Worm (Caenorhabditis elegans): ENCODE results near the gene ZC84.1.

ZC84.1 gene

ce11 chrIII:9236228-9236627 lies 30.1 kb upstream of the ZC84.1 start, which contains the start of gene T23G5.2:
Gene T23G5.2, minus strand, starts transcription at chrIII:9236328.
- TF ChIP-seq F39B2.1 (GFP tag; IDR thresholded peaks at IDR 0.05) (no peak), F49E8.2 (tag; optimal IDR thresholded peaks at IDR 0.05; ENCODE audit: insufficient read depth) (no peak)

ce11 chrIII:9231173-9231572 lies 25.1 kb upstream of the ZC84.1 start, which contains the start of gene T23G5.3:
Gene T23G5.3, minus strand, starts transcription at chrIII:9231273.
- TF ChIP-seq chd-7 (tag; optimal IDR thresholded peaks at IDR 0.05) (no peak), K12H6.12 (tag; optimal IDR thresholded peaks at IDR 0.05) (no peak), B0035.1 (tag; optimal IDR thresholded peaks at IDR 0.05) (no peak), K11D2.4 (GFP tag; IDR thresholded peaks at IDR 0.05) (no peak)

- no peak for TF ChIP-seq F57C9.4 (tag; optimal IDR thresholded peaks at IDR 0.05)
- TF ChIP-seq cebp-2 (GFP tag; IDR thresholded peaks at IDR 0.05), result no peak
- TF ChIP-seq fkh-3 (tag; optimal IDR thresholded peaks at IDR 0.05), result no peak
- no peak for TF ChIP-seq unc-62 (GFP tag; optimal IDR thresholded peaks at IDR 0.05)
- no peak for TF ChIP-seq C06A6.2 (GFP tag; conservative IDR thresholded peaks at IDR 0.05)
- TF ChIP-seq tlf-1 (GFP tag; optimal IDR thresholded peaks at IDR 0.05), result peak; percentile 42
- no peak for TF ChIP-seq Y56A3A.18 (GFP tag; IDR thresholded peaks at IDR 0.05)
- TF ChIP-seq K12H6.12 (tag; optimal IDR thresholded peaks at IDR 0.05), result no peak
- no peak for TF ChIP-seq hlh-12 (tag; optimal IDR thresholded peaks at IDR 0.05)
- TF ChIP-seq ztf-18 (tag; optimal IDR thresholded peaks at IDR 0.05), result no peak
- no peak for TF ChIP-seq lin-26 (GFP tag; IDR thresholded peaks at IDR 0.05)
- no peak for TF ChIP-seq athp-1 (tag; optimal IDR thresholded peaks at IDR 0.05)
- TF ChIP-seq egl-18 (GFP tag; IDR thresholded peaks at IDR 0.05), result no peak
- TF ChIP-seq unc-130 (GFP tag; optimal IDR thresholded peaks at IDR 0.05), result peak; percentile 26
- TF ChIP-seq attf-5 (GFP tag; optimal IDR thresholded peaks at IDR 0.05), result no peak
- TF ChIP-seq akir-1 (GFP tag; optimal IDR thresholded peaks at IDR 0.05), result no peak
- no peak for TF ChIP-seq dpff-1 (tag; optimal IDR thresholded peaks at IDR 0.05)
- TF ChIP-seq madf-10 (tag; optimal IDR thresholded peaks at IDR 0.05), result no peak
- TF ChIP-seq ama-1 (optimal IDR thresholded peaks at IDR 0.05), result no peak
- no peak for TF ChIP-seq ama-1 (GFP tag; optimal IDR thresholded peaks at IDR 0.05)
- no peak for TF ChIP-seq Y67H2A.10 (GFP tag; conservative IDR thresholded peaks at IDR 0.05)
- no peak for TF ChIP-seq bed-1 (GFP tag; IDR thresholded peaks at IDR 0.05)
- TF ChIP-seq C17E4.6 (GFP tag; IDR thresholded peaks at IDR 0.05), result no peak
- TF ChIP-seq snpc-1.3 (tag; optimal IDR thresholded peaks at IDR 0.05; ENCODE audit: insufficient read depth), result peak; percentile 75
- no peak for TF ChIP-seq lin-35 (GFP tag; optimal IDR thresholded peaks at IDR 0.05)
- TF ChIP-seq attf-3 (GFP tag; conservative IDR thresholded peaks at IDR 0.05), result no peak
- peak; percentile 90 for TF ChIP-seq madf-8 (GFP tag; conservative IDR thresholded peaks at IDR 0.05)
- TF ChIP-seq hrde-1 (tag; optimal IDR thresholded peaks at IDR 0.05; ENCODE audit: borderline replicate concordance), result no peak
- peak; percentile 6; the same call in 1 of the 2 replicates for TF ChIP-seq Y53F4B.3 (GFP tag; IDR thresholded peaks at IDR 0.05)
- no peak for TF ChIP-seq zim-3 (tag; optimal IDR thresholded peaks at IDR 0.05)
- TF ChIP-seq madf-6 (GFP tag; IDR thresholded peaks at IDR 0.05), result peak; percentile 98
- no peak for TF ChIP-seq ekl-4 (GFP tag; IDR thresholded peaks at IDR 0.05)
- TF ChIP-seq ztf-6 (GFP tag; IDR thresholded peaks at IDR 0.05), result no peak
- peak; percentile 54 for TF ChIP-seq lin-54 (GFP tag; optimal IDR thresholded peaks at IDR 0.05)
- no peak for TF ChIP-seq pha-4 (tag; optimal IDR thresholded peaks at IDR 0.05)
- no peak for TF ChIP-seq lag-1 (GFP tag; IDR thresholded peaks at IDR 0.05)
- TF ChIP-seq ceh-79 (tag; optimal IDR thresholded peaks at IDR 0.05), result no peak
- no peak for TF ChIP-seq F37B4.10 (GFP tag; IDR thresholded peaks at IDR 0.05)
- peak; percentile 39; the same call in 1 of the 2 replicates for TF ChIP-seq pbrm-1 (GFP tag; IDR thresholded peaks at IDR 0.05)
- TF ChIP-seq attf-6 (GFP tag; IDR thresholded peaks at IDR 0.05), result no peak
- no peak for TF ChIP-seq sea-2 (GFP tag; IDR thresholded peaks at IDR 0.05)
- TF ChIP-seq sptf-2 (GFP tag; optimal IDR thresholded peaks at IDR 0.05), result no peak
Observed at ce11 chrIII:9228722-9229121, 22.6 kb upstream of the ZC84.1 start, which contains the start of gene rnr-1. Gene rnr-1, minus strand, starts transcription at chrIII:9228798.
